Worm (Caenorhabditis elegans): Measurements from ENCODE around the gene T21D12.7.

The T21D12.7 gene

ce11 chrIV:307205-307604 lies 15.9 kb upstream of the T21D12.7 start, which contains the start of gene swt-1:
TSS of gene swt-1 (plus strand) at chrIV:307505.
- TF ChIP-seq ets-7 (tag; optimal IDR thresholded peaks at IDR 0.05): no peak

DNA sequence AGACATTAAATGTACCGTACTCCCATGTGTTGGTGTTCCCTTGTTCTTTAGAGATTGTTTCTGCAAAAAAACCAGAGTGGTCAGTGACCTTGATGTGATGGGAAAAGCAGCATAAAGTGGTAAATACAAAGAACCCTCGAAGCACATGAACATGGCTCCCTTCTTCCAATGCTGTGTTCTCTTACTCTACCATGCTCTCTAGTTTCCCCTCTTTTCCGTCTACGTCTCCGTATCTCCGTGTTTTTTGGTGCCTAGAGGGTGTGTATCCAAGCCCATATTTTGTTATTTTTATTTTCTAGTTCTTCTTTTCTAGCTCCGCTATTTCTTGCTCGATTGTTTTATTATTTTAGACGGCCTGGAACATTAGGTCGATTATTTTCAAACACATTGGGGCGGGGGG lies 15.3 kb upstream of the T21D12.7 start:
- TF ChIP-seq hmg-4 (GFP tag; optimal IDR thresholded peaks at IDR 0.05) (no peak), B0310.2 (tag; optimal IDR thresholded peaks at IDR 0.05) (no peak), tra-4 (tag; optimal IDR thresholded peaks at IDR 0.05) (no peak), hmbx-1 (tag; optimal IDR thresholded peaks at IDR 0.05) (no peak), tbx-37 (GFP tag; conservative IDR thresholded peaks at IDR 0.05) (no peak), ceh-13 (GFP tag; optimal IDR thresholded peaks at IDR 0.05) (no peak), sea-1 (GFP tag; conservative IDR thresholded peaks at IDR 0.05) (no peak), ceh-36 (tag; optimal IDR thresholded peaks at IDR 0.05) (no peak), F13C5.2 (tag; optimal IDR thresholded peaks at IDR 0.05) (no peak), ama-1 (optimal IDR thresholded peaks at IDR 0.05) (no peak), ets-7 (tag; optimal IDR thresholded peaks at IDR 0.05) (no peak), aly-1 (tag; optimal IDR thresholded peaks at IDR 0.05) (no peak), pes-1 (GFP tag; IDR thresholded peaks at IDR 0.05) (no peak), flt-1 (GFP tag; IDR thresholded peaks at IDR 0.05) (no peak), tbx-11 (GFP tag; IDR thresholded peaks at IDR 0.05) (no peak), scrt-1 (GFP tag; IDR thresholded peaks at IDR 0.05) (no peak), hnd-1 (tag; optimal IDR thresholded peaks at IDR 0.05) (no peak)

ce11 chrIV:305101-305500 lies 13.8 kb upstream of the T21D12.7 start:
- TF ChIP-seq flt-1 (GFP tag; IDR thresholded peaks at IDR 0.05) (no peak), B0310.2 (tag; optimal IDR thresholded peaks at IDR 0.05) (no peak), sea-1 (GFP tag; conservative IDR thresholded peaks at IDR 0.05) (no peak), ceh-13 (GFP tag; optimal IDR thresholded peaks at IDR 0.05) (no peak), ets-7 (tag; optimal IDR thresholded peaks at IDR 0.05) (no peak), scrt-1 (GFP tag; IDR thresholded peaks at IDR 0.05) (no peak), ama-1 (optimal IDR thresholded peaks at IDR 0.05) (no peak), pes-1 (GFP tag; IDR thresholded peaks at IDR 0.05) (no peak), tra-4 (tag; optimal IDR thresholded peaks at IDR 0.05) (no peak), tbx-11 (GFP tag; IDR thresholded peaks at IDR 0.05) (no peak), hmbx-1 (tag; optimal IDR thresholded peaks at IDR 0.05) (no peak), hnd-1 (tag; optimal IDR thresholded peaks at IDR 0.05) (no peak), tbx-37 (GFP tag; conservative IDR thresholded peaks at IDR 0.05) (no peak), ceh-36 (tag; optimal IDR thresholded peaks at IDR 0.05) (no peak), hmg-4 (GFP tag; optimal IDR thresholded peaks at IDR 0.05) (no peak), F13C5.2 (tag; optimal IDR thresholded peaks at IDR 0.05) (no peak), aly-1 (tag; optimal IDR thresholded peaks at IDR 0.05) (no peak)

DNA sequence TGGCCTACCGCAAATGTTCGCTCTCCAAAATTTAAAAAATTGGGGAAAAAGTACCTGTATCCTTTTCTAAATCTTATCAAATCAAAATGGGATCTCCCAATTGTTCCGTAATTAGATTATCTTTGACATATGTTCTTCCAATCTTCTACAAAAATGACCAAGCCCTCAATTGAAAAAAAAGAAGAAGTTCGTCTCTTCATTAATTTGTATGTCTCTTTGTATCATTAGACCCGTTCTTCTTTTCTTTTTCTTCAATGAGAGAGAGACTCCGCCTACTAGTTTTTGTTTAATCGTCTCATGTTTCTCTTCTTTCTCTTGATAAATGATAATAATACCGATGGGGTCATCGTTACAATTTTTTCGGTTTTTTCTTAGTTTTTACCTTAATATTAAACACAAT lies 12.0 kb upstream of the T21D12.7 start:
- TF ChIP-seq tra-4 (tag; optimal IDR thresholded peaks at IDR 0.05) (no peak), ets-7 (tag; optimal IDR thresholded peaks at IDR 0.05) (no peak), ceh-13 (GFP tag; optimal IDR thresholded peaks at IDR 0.05) (no peak)

- TF ChIP-seq hmbx-1 (tag; optimal IDR thresholded peaks at IDR 0.05) (no peak), tbx-11 (GFP tag; IDR thresholded peaks at IDR 0.05) (no peak), scrt-1 (GFP tag; IDR thresholded peaks at IDR 0.05) (no peak), ets-7 (tag; optimal IDR thresholded peaks at IDR 0.05) (no peak), tra-4 (tag; optimal IDR thresholded peaks at IDR 0.05) (no peak), F13C5.2 (tag; optimal IDR thresholded peaks at IDR 0.05) (no peak), B0310.2 (tag; optimal IDR thresholded peaks at IDR 0.05) (no peak), ceh-36 (tag; optimal IDR thresholded peaks at IDR 0.05) (no peak), aly-1 (tag; optimal IDR thresholded peaks at IDR 0.05) (no peak), tbx-37 (GFP tag; conservative IDR thresholded peaks at IDR 0.05) (no peak), hmg-4 (GFP tag; optimal IDR thresholded peaks at IDR 0.05) (no peak), ama-1 (optimal IDR thresholded peaks at IDR 0.05) (no peak), hnd-1 (tag; optimal IDR thresholded peaks at IDR 0.05) (no peak), flt-1 (GFP tag; IDR thresholded peaks at IDR 0.05) (no peak), pes-1 (GFP tag; IDR thresholded peaks at IDR 0.05) (no peak), ceh-13 (GFP tag; optimal IDR thresholded peaks at IDR 0.05) (no peak), sea-1 (GFP tag; conservative IDR thresholded peaks at IDR 0.05) (no peak)
Measured at ce11 chrIV:302743-303142, 11.5 kb upstream of the T21D12.7 start.

- TF ChIP-seq flt-1 (GFP tag; IDR thresholded peaks at IDR 0.05) (no peak), sea-1 (GFP tag; conservative IDR thresholded peaks at IDR 0.05) (no peak), pes-1 (GFP tag; IDR thresholded peaks at IDR 0.05) (no peak), scrt-1 (GFP tag; IDR thresholded peaks at IDR 0.05) (no peak), hnd-1 (tag; optimal IDR thresholded peaks at IDR 0.05) (no peak), ama-1 (optimal IDR thresholded peaks at IDR 0.05) (no peak), tbx-37 (GFP tag; conservative IDR thresholded peaks at IDR 0.05) (no peak), tbx-11 (GFP tag; IDR thresholded peaks at IDR 0.05) (no peak), ceh-13 (GFP tag; optimal IDR thresholded peaks at IDR 0.05) (no peak)
Measured at ce11 chrIV:300307-300706, 9.1 kb upstream of the T21D12.7 start.

- TF ChIP-seq tra-4 (tag; optimal IDR thresholded peaks at IDR 0.05): no peak
Measured at ce11 chrIV:299190-299589, 7.9 kb upstream of the T21D12.7 start.

- TF ChIP-seq hmbx-1 (tag; optimal IDR thresholded peaks at IDR 0.05) (no peak), sea-1 (GFP tag; conservative IDR thresholded peaks at IDR 0.05) (no peak), ets-7 (tag; optimal IDR thresholded peaks at IDR 0.05) (no peak), aly-1 (tag; optimal IDR thresholded peaks at IDR 0.05) (no peak), hnd-1 (tag; optimal IDR thresholded peaks at IDR 0.05) (no peak), pes-1 (GFP tag; IDR thresholded peaks at IDR 0.05) (no peak), F13C5.2 (tag; optimal IDR thresholded peaks at IDR 0.05) (no peak), tra-4 (tag; optimal IDR thresholded peaks at IDR 0.05) (no peak), B0310.2 (tag; optimal IDR thresholded peaks at IDR 0.05) (no peak), hmg-4 (GFP tag; optimal IDR thresholded peaks at IDR 0.05) (no peak), ama-1 (optimal IDR thresholded peaks at IDR 0.05) (no peak), tbx-37 (GFP tag; conservative IDR thresholded peaks at IDR 0.05) (no peak), flt-1 (GFP tag; IDR thresholded peaks at IDR 0.05) (no peak), ceh-13 (GFP tag; optimal IDR thresholded peaks at IDR 0.05) (no peak), scrt-1 (GFP tag; IDR thresholded peaks at IDR 0.05) (no peak), tbx-11 (GFP tag; IDR thresholded peaks at IDR 0.05) (no peak), ceh-36 (tag; optimal IDR thresholded peaks at IDR 0.05) (no peak)
Measured at ce11 chrIV:298204-298603, 6.9 kb upstream of the T21D12.7 start, which contains the start of gene pnp-1. TSS of gene pnp-1 (minus strand) at chrIV:298304.

Measured in whole organism, early embryonic.